Fruit fly (Drosophila melanogaster) whole organism, embryonic: Measurements from ENCODE around the gene CG3032.

Source experiments
- Asciz ChIP-seq: fragments of 200-800 bp; sonication (Bioruptor generic); optimal IDR thresholded peaks from 2 replicates; lab custom pipeline; 2017; ENCODE audit warnings: missing biosample characterization, mild to moderate bottlenecking, missing genetic modification characterization, missing genetic modification reagents
- Bgb ChIP-seq: fragments of 200-800 bp; sonication (Bioruptor generic); IDR thresholded peaks from 2 replicates; pipeline ENCODE4 v1.3.6; 2022; ENCODE audit warnings: missing biosample characterization, missing genetic modification characterization; ENCODE audit not compliant: partially characterized antibody
- CG10209 ChIP-seq: fragments of 200-800 bp; sonication (Bioruptor generic); optimal IDR thresholded peaks from 3 replicates; lab custom pipeline; 2017; ENCODE audit warnings: missing biosample characterization, mild to moderate bottlenecking, missing genetic modification characterization, missing genetic modification reagents
- CG10979 ChIP-seq: fragments of 200-800 bp; sonication (Bioruptor generic); optimal IDR thresholded peaks from 2 replicates; lab custom pipeline; 2018; ENCODE audit warnings: missing biosample characterization, mild to moderate bottlenecking, missing genetic modification characterization, moderate library complexity
- CG11398 ChIP-seq: fragments of 200-800 bp; sonication (Bioruptor generic); optimal IDR thresholded peaks from 2 replicates; lab custom pipeline; 2016; ENCODE audit warnings: missing biosample characterization, missing genetic modification characterization
- CG11695 ChIP-seq: fragments of 200-800 bp; sonication (Bioruptor generic); IDR thresholded peaks from 3 replicates; pipeline ENCODE4 v1.3.6; 2022; ENCODE audit warnings: missing biosample characterization, missing genetic modification characterization
- CG11723 ChIP-seq: fragments of 200-800 bp; sonication (Bioruptor generic); optimal IDR thresholded peaks from 2 replicates; lab custom pipeline; 2017; ENCODE audit warnings: missing biosample characterization, mild to moderate bottlenecking, missing genetic modification characterization
- CG12155 ChIP-seq: fragments of 200-800 bp; sonication (Bioruptor generic); optimal IDR thresholded peaks from 3 replicates; lab custom pipeline; 2016; ENCODE audit warnings: missing biosample characterization, missing genetic modification characterization
- CG12391 ChIP-seq: fragments of 200-800 bp; sonication (Bioruptor generic); optimal IDR thresholded peaks from 3 replicates; lab custom pipeline; 2018; ENCODE audit warnings: missing biosample characterization, mild to moderate bottlenecking, missing genetic modification characterization, moderate library complexity
- CG14050 ChIP-seq: fragments of 200-800 bp; sonication (Bioruptor generic); IDR thresholded peaks from 3 replicates; pipeline ENCODE4 v1.3.6; 2022; ENCODE audit warnings: missing biosample characterization, missing genetic modification characterization
- CG16813 ChIP-seq: fragments of 200-800 bp; sonication (Bioruptor generic); IDR thresholded peaks from 3 replicates; pipeline ENCODE4 v1.3.6; 2022; ENCODE audit warnings: missing biosample characterization, missing genetic modification characterization; ENCODE audit not compliant: partially characterized antibody
- CG17829 ChIP-seq: fragments of 200-800 bp; optimal IDR thresholded peaks from 2 replicates; lab custom pipeline; 2019; ENCODE audit warnings: missing biosample characterization, mild to moderate bottlenecking, missing genetic modification characterization, moderate library complexity
- CG17912 ChIP-seq: fragments of 200-800 bp; sonication (Bioruptor generic); optimal IDR thresholded peaks from 2 replicates; lab custom pipeline; 2018; ENCODE audit warnings: missing biosample characterization, mild to moderate bottlenecking, missing genetic modification characterization
- CG18599 ChIP-seq: fragments of 200-800 bp; sonication (Bioruptor generic); optimal IDR thresholded peaks from 3 replicates; lab custom pipeline; 2017; ENCODE audit warnings: missing biosample characterization, missing genetic modification characterization, mild to moderate bottlenecking, moderate library complexity, missing genetic modification reagents
- CG2120 ChIP-seq: fragments of 200-800 bp; sonication (Bioruptor generic); optimal IDR thresholded peaks from 3 replicates; lab custom pipeline; 2016; ENCODE audit warnings: missing biosample characterization, missing genetic modification characterization
- CG30403 ChIP-seq: fragments of 200-800 bp; sonication (Bioruptor generic); optimal IDR thresholded peaks from 3 replicates; lab custom pipeline; 2016; ENCODE audit warnings: missing biosample characterization, missing genetic modification characterization
- CG32767 ChIP-seq: fragments of 200-800 bp; sonication (Bioruptor generic); IDR thresholded peaks from 2 replicates; pipeline ENCODE4 v1.3.6; 2022; ENCODE audit warnings: missing biosample characterization, missing genetic modification characterization
- CG34376 ChIP-seq: fragments of 200-800 bp; sonication (Bioruptor generic); optimal IDR thresholded peaks from 2 replicates; lab custom pipeline; 2018; ENCODE audit warnings: missing biosample characterization, mild to moderate bottlenecking, missing genetic modification characterization
- CG4707 ChIP-seq: fragments of 200-800 bp; sonication (Bioruptor generic); optimal IDR thresholded peaks from 2 replicates; lab custom pipeline; 2018; ENCODE audit warnings: missing biosample characterization, mild to moderate bottlenecking, missing genetic modification characterization, moderate library complexity
- CG6683 ChIP-seq: fragments of 200-800 bp; sonication (Bioruptor generic); optimal IDR thresholded peaks from 2 replicates; lab custom pipeline; 2017; ENCODE audit warnings: missing biosample characterization, mild to moderate bottlenecking, missing genetic modification characterization, missing genetic modification reagents
- CkIIα-i1 ChIP-seq: fragments of 200-800 bp; sonication (Bioruptor generic); IDR thresholded peaks from 2 replicates; pipeline ENCODE4 v1.3.6; 2022; ENCODE audit warnings: missing biosample characterization, missing genetic modification characterization
- Dad ChIP-seq: fragments of 200-800 bp; sonication (Bioruptor generic); optimal IDR thresholded peaks from 3 replicates; lab custom pipeline; 2016; ENCODE audit warnings: missing biosample characterization, missing genetic modification characterization
- Dek ChIP-seq: fragments of 200-800 bp; sonication (Bioruptor generic); optimal IDR thresholded peaks from 3 replicates; lab custom pipeline; 2019; ENCODE audit warnings: missing biosample characterization, mild to moderate bottlenecking, missing genetic modification characterization, moderate library complexity
- Dp ChIP-seq: fragments of 200-800 bp; sonication (Bioruptor generic); optimal IDR thresholded peaks from 2 replicates; lab custom pipeline; 2018; ENCODE audit warnings: missing biosample characterization, mild to moderate bottlenecking, missing genetic modification characterization, moderate library complexity
- ERR ChIP-seq: fragments of 200-800 bp; sonication (Bioruptor generic); optimal IDR thresholded peaks from 2 replicates; lab custom pipeline; 2016; ENCODE audit warnings: missing biosample characterization, missing genetic modification characterization
- Hr78 ChIP-seq, 2 experiments: fragments of 200-800 bp in 1 of 2; fragments of >200 bp in 1 of 2; sonication (Bioruptor generic) in 1 of 2; optimal IDR thresholded peaks; 2 replicates each; lab custom pipeline; 2017 to 2019; ENCODE audit warnings: missing biosample characterization in 2 of 2, missing genetic modification characterization in 2 of 2, mild to moderate bottlenecking in 1 of 2, moderate library complexity in 1 of 2
- Jarid2 ChIP-seq: fragments of 200-800 bp; sonication (Bioruptor generic); optimal IDR thresholded peaks from 3 replicates; lab custom pipeline; 2017; ENCODE audit warnings: mild to moderate bottlenecking, missing biosample characterization, missing genetic modification reagents, missing genetic modification characterization
- Mes4 ChIP-seq: fragments of 200-800 bp; sonication (Bioruptor generic); optimal IDR thresholded peaks from 2 replicates; lab custom pipeline; 2016; ENCODE audit warnings: missing biosample characterization, missing genetic modification characterization
- NFAT ChIP-seq: fragments of 200-800 bp; sonication (Bioruptor generic); IDR thresholded peaks from 2 replicates; pipeline ENCODE4 v1.3.6; 2022; ENCODE audit warnings: missing biosample characterization, missing genetic modification characterization
- Oaz ChIP-seq: fragments of 200-800 bp; sonication (Bioruptor generic); IDR thresholded peaks from 2 replicates; pipeline ENCODE4 v1.3.6; 2022; ENCODE audit warnings: missing biosample characterization, missing genetic modification characterization
- Rx ChIP-seq: fragments of 200-800 bp; sonication (Bioruptor generic); IDR thresholded peaks from 2 replicates; pipeline ENCODE4 v1.3.6; 2022; ENCODE audit warnings: missing biosample characterization, missing genetic modification characterization
- Side ChIP-seq: fragments of 200-800 bp; sonication (Bioruptor generic); optimal IDR thresholded peaks from 2 replicates; lab custom pipeline; 2016; ENCODE audit warnings: missing biosample characterization, missing genetic modification characterization
- Trl ChIP-seq, 3 experiments: fragments of >200 bp in 2 of 3; fragments of 200-800 bp in 1 of 3; sonication (Bioruptor generic) in 1 of 3; optimal IDR thresholded peaks; 2 replicates in 1 of 3; 3 replicates in 2 of 3; lab custom pipeline; 2016 to 2017; ENCODE audit warnings: missing biosample characterization in 1 of 3, missing genetic modification characterization in 1 of 3
- Xrp1 ChIP-seq: fragments of 200-800 bp; sonication (Bioruptor generic); IDR thresholded peaks from 2 replicates; pipeline ENCODE4 v1.3.6; 2022; ENCODE audit warnings: missing biosample characterization, missing genetic modification characterization
- al ChIP-seq: fragments of 200-800 bp; sonication (Bioruptor generic); IDR thresholded peaks from 2 replicates; pipeline ENCODE4 v1.3.6; 2022; ENCODE audit warnings: missing biosample characterization, missing genetic modification characterization
- bcd ChIP-seq: fragments of 200-800 bp; sonication (Bioruptor generic); optimal IDR thresholded peaks from 2 replicates; lab custom pipeline; 2017; ENCODE audit warnings: missing biosample characterization, mild to moderate bottlenecking, missing genetic modification characterization
- cad ChIP-seq: fragments of >200 bp; optimal IDR thresholded peaks from 2 replicates; lab custom pipeline; 2017; ENCODE audit warnings: missing biosample characterization, missing genetic modification characterization
- caup ChIP-seq: fragments of 200-800 bp; sonication (Bioruptor generic); optimal IDR thresholded peaks from 3 replicates; lab custom pipeline; 2017; ENCODE audit warnings: missing biosample characterization, mild to moderate bottlenecking, missing genetic modification characterization, moderate library complexity; ENCODE audit not compliant: severe bottlenecking
- chm ChIP-seq: fragments of 200-800 bp; sonication (Bioruptor generic); IDR thresholded peaks from 2 replicates; pipeline ENCODE4 v1.3.6; 2022; ENCODE audit warnings: missing biosample characterization, missing genetic modification characterization
- fd102C ChIP-seq: fragments of 200-800 bp; sonication (Bioruptor generic); optimal IDR thresholded peaks from 2 replicates; lab custom pipeline; 2018; ENCODE audit warnings: missing biosample characterization, mild to moderate bottlenecking, missing genetic modification characterization, moderate library complexity
- lbe ChIP-seq: fragments of 200-800 bp; sonication (Bioruptor generic); optimal IDR thresholded peaks from 2 replicates; lab custom pipeline; 2016; ENCODE audit warnings: missing biosample characterization, mild to moderate bottlenecking, missing genetic modification characterization
- mam ChIP-seq: fragments of 200-800 bp; sonication (Bioruptor generic); optimal IDR thresholded peaks from 3 replicates; lab custom pipeline; 2016; ENCODE audit warnings: missing biosample characterization, missing genetic modification characterization
- nerfin-1 ChIP-seq: fragments of 200-800 bp; sonication (Bioruptor generic); optimal IDR thresholded peaks from 3 replicates; lab custom pipeline; 2019; ENCODE audit warnings: missing biosample characterization, mild to moderate bottlenecking, missing genetic modification characterization, moderate library complexity
- pb ChIP-seq: fragments of 200-800 bp; sonication (Bioruptor generic); optimal IDR thresholded peaks from 3 replicates; lab custom pipeline; 2016; ENCODE audit warnings: missing biosample characterization, missing genetic modification characterization
- seq ChIP-seq: fragments of 200-800 bp; sonication (Bioruptor generic); IDR thresholded peaks from 2 replicates; pipeline ENCODE4 v1.3.6; 2022; ENCODE audit warnings: missing biosample characterization, missing genetic modification characterization
- sim ChIP-seq: fragments of 200-800 bp; sonication (Bioruptor generic); IDR thresholded peaks from 2 replicates; pipeline ENCODE4 v1.3.6; 2022; ENCODE audit warnings: missing biosample characterization, missing genetic modification characterization
- sna ChIP-seq: fragments of 200-800 bp; sonication (Bioruptor generic); IDR thresholded peaks from 2 replicates; pipeline ENCODE4 v1.3.6; 2022; ENCODE audit warnings: missing biosample characterization, missing genetic modification characterization; ENCODE audit not compliant: partially characterized antibody
- unpg ChIP-seq: fragments of 200-800 bp; sonication (Bioruptor generic); optimal IDR thresholded peaks from 3 replicates; lab custom pipeline; 2018; ENCODE audit warnings: missing biosample characterization, mild to moderate bottlenecking, missing genetic modification characterization, moderate library complexity
- yki ChIP-seq: fragments of >200 bp; optimal IDR thresholded peaks from 3 replicates; lab custom pipeline; 2018
- z ChIP-seq: fragments of 200-800 bp; sonication (Bioruptor generic); IDR thresholded peaks from 3 replicates; pipeline ENCODE4 v1.3.6; 2022; ENCODE audit warnings: missing biosample characterization, missing genetic modification characterization

The CG3032 gene

DNA sequence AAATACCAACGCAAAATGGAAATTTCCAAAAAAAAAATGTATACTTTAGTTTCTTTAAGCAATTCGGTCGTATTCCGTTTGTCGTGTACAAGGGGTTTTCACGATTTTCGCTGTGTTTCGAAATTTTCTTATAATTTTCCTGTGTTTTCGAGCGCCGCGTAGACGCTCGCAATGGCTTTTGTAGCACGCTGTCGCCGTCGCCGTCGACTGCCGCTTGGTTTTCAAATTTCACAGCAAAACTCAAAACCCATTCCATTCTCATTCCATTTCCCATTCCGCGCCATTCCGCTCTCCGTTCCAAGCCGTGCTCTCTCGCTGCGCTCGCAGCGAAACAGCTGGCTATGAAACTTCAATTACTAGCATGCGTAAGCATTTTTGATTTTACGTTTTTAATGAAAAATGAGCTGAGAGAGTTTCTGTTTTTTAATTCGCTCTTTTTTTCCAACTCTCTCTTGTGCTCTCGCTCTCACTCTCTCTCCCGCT, 32.2 kb downstream of the CG3032 start (continued):
- TF ChIP-seq unpg: peak; percentile 1
- no peak for TF ChIP-seq fd102C
- peak; percentile 8 for TF ChIP-seq CG17829 (tag; lab: Kevin White, UChicago)
- no peak for TF ChIP-seq NFAT (GFP tag; lab: Robert Waterston, UW)
- no peak for TF ChIP-seq CG4707
- no peak for TF ChIP-seq Oaz (GFP tag; lab: Robert Waterston, UW)
- TF ChIP-seq CG11695: peak; percentile 48; the same call in 1 of the 3 replicates
- TF ChIP-seq CG11723 (GFP tag; lab: Kevin White, UChicago): peak; percentile 27
- TF ChIP-seq Jarid2 (GFP tag; lab: Kevin White, UChicago): peak; percentile 71
- peak; percentile 4 for TF ChIP-seq Dad
- TF ChIP-seq Hr78 (GFP tag; optimal IDR thresholded peaks at IDR 0.05; lab: Kevin White, UChicago): no peak
- no peak for TF ChIP-seq Side (GFP tag; lab: Kevin White, UChicago)
- TF ChIP-seq lbe (GFP tag; lab: Kevin White, UChicago): peak; percentile 38
- peak; percentile 94 for TF ChIP-seq yki (lab: Kevin White, UChicago)
- peak; percentile 5 for TF ChIP-seq CG10209
- TF ChIP-seq CG12391 (tag; lab: Kevin White, UChicago): peak; percentile 9
- TF ChIP-seq CG11398 (GFP tag; lab: Kevin White, UChicago): no peak
- TF ChIP-seq CG6683: no peak
- peak; percentile 8 for TF ChIP-seq CG10979
- no peak for TF ChIP-seq Mes4 (GFP tag; lab: Kevin White, UChicago)
- no peak for TF ChIP-seq mam
- no peak for TF ChIP-seq Asciz (GFP tag; lab: Kevin White, UChicago)
- no peak for TF ChIP-seq CG16813
- TF ChIP-seq CG18599: peak; percentile 29
- TF ChIP-seq caup (GFP tag; lab: Kevin White, UChicago): no peak
- peak; percentile 26; the same call in 1 of the 2 replicates for TF ChIP-seq seq
- no peak for TF ChIP-seq Dek (tag; lab: Kevin White, UChicago)
- peak; percentile 41; the same call in 1 of the 3 replicates for TF ChIP-seq z (GFP tag; lab: Robert Waterston, UW)
- TF ChIP-seq CG30403 (GFP tag; lab: Kevin White, UChicago): no peak
- TF ChIP-seq CG2120 (GFP tag; lab: Kevin White, UChicago): peak; percentile 15
- TF ChIP-seq al: no peak
- no peak for TF ChIP-seq pb (GFP tag; lab: Kevin White, UChicago)
- TF ChIP-seq sim (GFP tag; lab: Robert Waterston, UW): no peak
- TF ChIP-seq sna (GFP tag; lab: Robert Waterston, UW): 0 out of 2 replicates have a peak, but pooled peaks have one; percentile 58
- peak; percentile 88 to 95 for TF ChIP-seq Trl (optimal IDR thresholded peaks at IDR 0.05; lab: Kevin White, UChicago)
- TF ChIP-seq Trl (GFP tag; optimal IDR thresholded peaks at IDR 0.05; lab: Kevin White, UChicago): peak; percentile 61
- peak; percentile 26; the same call in 1 of the 2 replicates for TF ChIP-seq Bgb (GFP tag; lab: Robert Waterston, UW)
- TF ChIP-seq ERR (GFP tag; lab: Kevin White, UChicago): no peak
- peak; percentile 2 for TF ChIP-seq CG34376 (GFP tag; lab: Kevin White, UChicago)
- peak; percentile 76 for TF ChIP-seq chm (GFP tag; lab: Robert Waterston, UW)
- no peak for TF ChIP-seq CG14050
- TF ChIP-seq Xrp1 (GFP tag; lab: Robert Waterston, UW): no peak
- no peak for TF ChIP-seq CG12155 (GFP tag; lab: Kevin White, UChicago)
- TF ChIP-seq CG17912 (GFP tag; lab: Kevin White, UChicago): no peak
- TF ChIP-seq bcd (GFP tag; lab: Kevin White, UChicago): no peak
- TF ChIP-seq nerfin-1 (tag; lab: Kevin White, UChicago): peak; percentile 41
- TF ChIP-seq CG32767: no peak
- TF ChIP-seq CkIIα-i1: no peak
- TF ChIP-seq cad (GFP tag; lab: Kevin White, UChicago): no peak
- no peak for TF ChIP-seq Dp (GFP tag; lab: Kevin White, UChicago)
- no peak for TF ChIP-seq Rx (GFP tag; lab: Robert Waterston, UW)
